Worm (Caenorhabditis elegans): ENCODE measurements around the gene msa-1.

- TF ChIP-seq madf-6 (GFP tag; IDR thresholded peaks at IDR 0.05) (no peak), ama-1 (optimal IDR thresholded peaks at IDR 0.05) (no peak), ama-1 (GFP tag; optimal IDR thresholded peaks at IDR 0.05) (no peak), snpc-4 (GFP tag; optimal IDR thresholded peaks at IDR 0.05) (no peak), snpc-4 (tag; optimal IDR thresholded peaks at IDR 0.05) (peak in 1 of 4 experiments; percentile 18), akir-1 (GFP tag; optimal IDR thresholded peaks at IDR 0.05) (no peak), ztf-3 (GFP tag; optimal IDR thresholded peaks at IDR 0.05) (no peak), pbrm-1 (GFP tag; IDR thresholded peaks at IDR 0.05) (no peak), tbx-9 (tag; optimal IDR thresholded peaks at IDR 0.05; ENCODE audit: borderline replicate concordance) (no peak)
These were observed 19.1 kb downstream of the msa-1 start for ce11 chrIV:9107464-9107863.

Data from whole organism, young adult.